Worm (Caenorhabditis elegans) whole organism, midembryonic: ENCODE measurements around the gene col-113.

Source experiments
- T22C8.4 ChIP-seq: fragments of 200-800 bp; sonication (Bioruptor generic); IDR thresholded peaks from 2 replicates; pipeline ENCODE4 v1.3.6; 2022; ENCODE audit warnings: missing genetic modification characterization, missing compliant biosample characterization
- cog-1 ChIP-seq: sonication (generic microtip); optimal IDR thresholded peaks from 2 replicates; lab custom pipeline; 2016; ENCODE audit warnings: missing genetic modification characterization, missing compliant biosample characterization
- ztf-23 ChIP-seq: fragments of 200-800 bp; sonication (Bioruptor generic); IDR thresholded peaks from 2 replicates; pipeline ENCODE4 v1.3.6; 2022; ENCODE audit warnings: missing genetic modification reagents, missing genetic modification characterization, missing compliant biosample characterization

DNA sequence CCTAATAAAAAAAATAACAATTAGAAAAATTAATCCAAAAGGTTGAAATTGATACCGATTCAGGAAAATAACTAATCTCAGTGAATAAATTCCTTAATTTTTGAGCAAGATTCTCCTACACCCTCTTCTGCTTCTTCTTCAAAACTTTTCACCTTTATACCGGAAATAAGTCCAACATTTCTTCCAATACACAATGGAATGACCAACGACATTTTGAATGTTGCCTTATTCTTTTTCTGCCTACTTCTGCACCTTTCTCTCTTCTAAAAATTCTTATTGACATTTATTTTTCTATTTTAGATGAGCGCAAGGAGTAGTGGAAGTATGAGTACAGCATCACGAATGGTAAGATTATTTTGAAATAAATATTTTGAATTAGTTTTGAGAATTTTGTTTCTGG is 44.5 kb upstream of the col-113 start, which contains the start of gene unc-8:
- no peak for TF ChIP-seq ztf-23 (GFP tag; lab: Robert Waterston, UW)
- TF ChIP-seq T22C8.4 = no peak
- TF ChIP-seq cog-1 (tag; lab: Kevin White, UChicago) = no peak
